Fruit fly (Drosophila melanogaster) whole organism, wandering third instar larva: ENCODE results near the gene CG31752.

ENCODE experiments used
- CG32264 ChIP-seq: fragments of 200-800 bp; sonication (Bioruptor generic); optimal IDR thresholded peaks from 2 replicates; lab custom pipeline; 2016; ENCODE audit warnings: missing biosample characterization, missing genetic modification characterization
- CG9705 ChIP-seq: fragments of 200-800 bp; sonication (Bioruptor generic); optimal IDR thresholded peaks from 2 replicates; lab custom pipeline; 2018; ENCODE audit warnings: missing biosample characterization, mild to moderate bottlenecking, missing genetic modification characterization
- Dfd ChIP-seq: fragments of >200 bp; optimal IDR thresholded peaks from 2 replicates; lab custom pipeline; 2017; ENCODE audit warnings: missing biosample characterization, missing genetic modification characterization
- Dif ChIP-seq: fragments of 200-275, 200-300 bp; sonication (Bioruptor generic); optimal IDR thresholded peaks from 2 replicates; lab custom pipeline; 2018; ENCODE audit warnings: missing biosample characterization, missing genetic modification characterization; ENCODE audit not compliant: partially characterized antibody
- Hnf4 ChIP-seq: fragments of 200-800 bp; sonication (Bioruptor generic); optimal IDR thresholded peaks from 2 replicates; lab custom pipeline; 2016; ENCODE audit warnings: missing biosample characterization, mild to moderate bottlenecking, missing genetic modification characterization
- Hr78 ChIP-seq: fragments of >200 bp; optimal IDR thresholded peaks from 2 replicates; lab custom pipeline; 2017; ENCODE audit warnings: missing biosample characterization, missing genetic modification characterization
- Hr83 ChIP-seq: fragments of 200-300 bp; sonication (Bioruptor generic); optimal IDR thresholded peaks from 2 replicates; lab custom pipeline; 2016; ENCODE audit warnings: missing biosample characterization, mild to moderate bottlenecking, missing genetic modification characterization, moderate library complexity; ENCODE audit not compliant: poor library complexity, severe bottlenecking
- Jra ChIP-seq: sonication (Bioruptor generic); optimal IDR thresholded peaks from 2 replicates; lab custom pipeline; 2016; ENCODE audit warnings: missing biosample characterization, missing genetic modification characterization
- Mio ChIP-seq: sonication (Bioruptor generic); optimal IDR thresholded peaks from 2 replicates; lab custom pipeline; 2016; ENCODE audit warnings: missing biosample characterization, missing genetic modification characterization
- Myc ChIP-seq: fragments of >200 bp; optimal IDR thresholded peaks from 2 replicates; lab custom pipeline; 2017
- Rel ChIP-seq, 2 experiments: fragments of 200-800 bp; sonication (Bioruptor generic) in 1 of 2; optimal IDR thresholded peaks; 2 replicates in 1 of 2; 3 replicates in 1 of 2; lab custom pipeline; 2016 to 2019; ENCODE audit warnings: mild to moderate bottlenecking in 2 of 2, missing biosample characterization in 2 of 2, missing genetic modification characterization in 2 of 2, moderate library complexity in 1 of 2
- Sp1 ChIP-seq: fragments of 200-800 bp; sonication (Bioruptor generic); optimal IDR thresholded peaks from 3 replicates; lab custom pipeline; 2019; ENCODE audit warnings: missing biosample characterization, mild to moderate bottlenecking, missing genetic modification characterization, moderate library complexity
- Vsx2 ChIP-seq: fragments of 200-300, 225-300 bp; sonication (Bioruptor generic); optimal IDR thresholded peaks from 2 replicates; lab custom pipeline; 2018; ENCODE audit warnings: missing biosample characterization, missing genetic modification characterization; ENCODE audit not compliant: partially characterized antibody
- br ChIP-seq: fragments of 200-800 bp; sonication (Bioruptor generic); optimal IDR thresholded peaks from 2 replicates; lab custom pipeline; 2016; ENCODE audit warnings: missing biosample characterization, missing genetic modification characterization
- dl ChIP-seq, 2 experiments: fragments of 175-275, 200-275 bp in 1 of 2; fragments of 200-275 bp in 1 of 2; sonication (Bioruptor generic); optimal IDR thresholded peaks; lab custom pipeline; 2018; ENCODE audit warnings: mild to moderate bottlenecking in 2 of 2, missing biosample characterization in 2 of 2, missing genetic modification characterization in 2 of 2, moderate library complexity in 2 of 2; ENCODE audit not compliant: partially characterized antibody in 2 of 2, insufficient read depth in 1 of 2
- dmrt93B ChIP-seq: fragments of 200-800 bp; sonication (Bioruptor generic); optimal IDR thresholded peaks from 2 replicates; lab custom pipeline; 2018; ENCODE audit warnings: missing biosample characterization, mild to moderate bottlenecking, missing genetic modification characterization
- dsf ChIP-seq: sonication (Bioruptor generic); optimal IDR thresholded peaks from 2 replicates; lab custom pipeline; 2016; ENCODE audit warnings: missing biosample characterization, missing genetic modification characterization, borderline replicate concordance
- ey ChIP-seq: fragments of 200-800 bp; sonication (Bioruptor generic); optimal IDR thresholded peaks from 2 replicates; lab custom pipeline; 2016; ENCODE audit warnings: missing biosample characterization, missing genetic modification characterization
- foxo ChIP-seq, 2 experiments: fragments of 200-800 bp; sonication (Bioruptor generic); optimal IDR thresholded peaks; 2 replicates in 1 of 2; 3 replicates in 1 of 2; lab custom pipeline; 2016 to 2017; ENCODE audit warnings: missing biosample characterization in 2 of 2, missing genetic modification characterization in 2 of 2
- fru ChIP-seq: fragments of 200-800 bp; sonication (Bioruptor generic); optimal IDR thresholded peaks from 3 replicates; lab custom pipeline; 2016; ENCODE audit warnings: missing biosample characterization, mild to moderate bottlenecking, missing genetic modification characterization
- h ChIP-seq: fragments of 200-800 bp; sonication (Bioruptor generic); optimal IDR thresholded peaks from 3 replicates; lab custom pipeline; 2016; ENCODE audit warnings: missing biosample characterization, mild to moderate bottlenecking, missing genetic modification characterization
- jim ChIP-seq: fragments of 175-275, 200-325 bp; sonication (Bioruptor generic); optimal IDR thresholded peaks from 2 replicates; lab custom pipeline; 2016; ENCODE audit warnings: missing biosample characterization, mild to moderate bottlenecking, missing genetic modification characterization
- lola ChIP-seq: fragments of >200 bp; optimal IDR thresholded peaks from 2 replicates; lab custom pipeline; 2017; ENCODE audit warnings: missing biosample characterization, missing genetic modification characterization
- psq ChIP-seq: fragments of 200-800 bp; sonication (Bioruptor generic); optimal IDR thresholded peaks from 3 replicates; lab custom pipeline; 2017; ENCODE audit warnings: missing biosample characterization, mild to moderate bottlenecking, missing genetic modification characterization, moderate library complexity
- rgr ChIP-seq: fragments of 200-800 bp; sonication (Bioruptor generic); optimal IDR thresholded peaks from 3 replicates; lab custom pipeline; 2016; ENCODE audit warnings: missing biosample characterization, mild to moderate bottlenecking, missing genetic modification characterization
- sage ChIP-seq: fragments of 200-800 bp; sonication (Bioruptor generic); optimal IDR thresholded peaks from 2 replicates; lab custom pipeline; 2016; ENCODE audit warnings: missing biosample characterization, mild to moderate bottlenecking, missing genetic modification characterization
- tai ChIP-seq: sonication (Bioruptor generic); optimal IDR thresholded peaks from 2 replicates; lab custom pipeline; 2016; ENCODE audit warnings: missing biosample characterization, missing genetic modification characterization
- usp ChIP-seq: fragments of >200 bp; optimal IDR thresholded peaks from 2 replicates; lab custom pipeline; 2017; ENCODE audit warnings: missing biosample characterization, missing genetic modification characterization
- woc ChIP-seq: sonication (Bioruptor generic); optimal IDR thresholded peaks from 2 replicates; lab custom pipeline; 2016; ENCODE audit warnings: missing biosample characterization, mild to moderate bottlenecking, missing genetic modification characterization

CG31752 gene

DNA sequence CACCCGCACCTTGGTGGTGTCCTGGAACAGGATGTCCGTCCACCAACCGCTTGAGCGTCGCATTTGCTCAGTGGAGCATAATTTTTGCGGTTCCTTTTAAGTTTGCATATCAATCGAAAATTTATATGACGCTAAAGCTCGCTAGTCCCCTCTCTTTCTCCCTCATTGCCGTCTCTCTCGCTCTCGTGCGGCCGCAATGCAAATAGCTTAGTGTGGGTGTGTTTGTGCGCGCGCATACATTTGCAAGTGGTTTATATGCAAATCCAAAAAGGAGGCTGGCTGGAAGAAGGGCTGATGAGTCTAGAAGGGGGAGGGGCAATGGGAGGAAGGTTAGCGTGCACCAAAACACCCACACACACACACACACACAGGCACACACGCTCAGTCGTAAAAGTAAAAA is 45.8 kb upstream of the CG31752 start:
- TF ChIP-seq Hr83 (GFP tag; lab: Kevin White, UChicago) (no peak), Vsx2 (GFP tag; lab: Kevin White, UChicago) (no peak), fru (GFP tag; lab: Kevin White, UChicago) (no peak), jim (GFP tag; lab: Kevin White, UChicago) (no peak), CG32264 (no peak), dsf (no peak), Hr78 (no peak), tai (no peak), woc (GFP tag; lab: Kevin White, UChicago) (no peak), usp (no peak), Jra (GFP tag; lab: Kevin White, UChicago) (no peak), dmrt93B (no peak)
- TF ChIP-seq, all 38 proteins: peak for 0

DNA sequence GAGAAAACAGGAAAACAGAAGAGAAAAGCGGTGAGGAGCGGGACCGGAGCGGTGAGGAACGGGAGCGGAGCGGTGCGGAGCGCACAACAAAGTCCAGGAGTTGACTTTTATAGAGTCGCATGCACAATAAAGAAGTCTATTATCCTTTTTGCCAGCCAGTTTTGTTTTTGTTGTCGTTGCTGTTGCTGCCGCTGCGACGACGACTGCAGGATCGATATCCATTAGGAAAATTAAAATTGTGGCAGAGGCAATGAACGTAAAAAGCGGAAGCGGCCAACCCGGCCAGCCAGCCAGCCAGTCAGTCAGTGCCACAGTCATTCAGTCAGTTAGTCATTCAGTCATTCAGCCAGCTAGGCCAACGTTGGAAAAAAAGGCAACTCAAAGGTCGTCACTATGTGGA is 43.7 kb upstream of the CG31752 start:
- TF ChIP-seq Rel (GFP tag; optimal IDR thresholded peaks at IDR 0.05; lab: Kevin White, UChicago) (no peak), Rel (tag; optimal IDR thresholded peaks at IDR 0.05; lab: Kevin White, UChicago) (no peak), fru (GFP tag; lab: Kevin White, UChicago) (no peak), Hr83 (GFP tag; lab: Kevin White, UChicago) (no peak), Hr78 (no peak), lola (no peak), CG9705 (GFP tag; lab: Kevin White, UChicago) (no peak), jim (GFP tag; lab: Kevin White, UChicago) (no peak), Vsx2 (GFP tag; lab: Kevin White, UChicago) (no peak), sage (no peak)
- TF ChIP-seq, all 38 proteins: peak for 0

DNA sequence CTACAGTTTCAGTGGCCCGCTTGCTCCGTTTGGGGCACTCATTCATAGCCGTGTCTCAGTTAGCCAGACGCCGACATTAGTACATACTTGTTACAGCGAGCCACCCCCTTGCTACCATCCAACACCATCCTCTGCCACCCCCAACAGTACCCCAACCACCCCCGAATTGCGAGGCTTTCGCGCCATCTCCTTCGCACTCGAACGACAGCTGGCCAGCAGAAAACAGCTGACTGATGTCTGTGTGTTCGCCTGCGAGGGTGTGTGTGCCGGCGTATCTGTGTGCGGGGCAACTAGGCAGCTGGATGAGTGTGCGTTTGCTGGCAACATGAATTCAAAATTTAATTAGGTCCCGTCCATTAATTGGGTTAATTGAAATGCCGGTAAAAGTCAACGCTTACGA is 41.6 kb upstream of the CG31752 start:
- TF ChIP-seq h (GFP tag; lab: Kevin White, UChicago) (no peak), Mio (GFP tag; lab: Kevin White, UChicago) (no peak), dl (GFP tag; optimal IDR thresholded peaks at IDR 0.05; lab: Kevin White, UChicago; ENCODE audit: insufficient read depth in 1 of 2, partially characterized antibody in 2 of 2) (no peak), Myc (no peak), usp (no peak), CG9705 (GFP tag; lab: Kevin White, UChicago) (no peak)

DNA sequence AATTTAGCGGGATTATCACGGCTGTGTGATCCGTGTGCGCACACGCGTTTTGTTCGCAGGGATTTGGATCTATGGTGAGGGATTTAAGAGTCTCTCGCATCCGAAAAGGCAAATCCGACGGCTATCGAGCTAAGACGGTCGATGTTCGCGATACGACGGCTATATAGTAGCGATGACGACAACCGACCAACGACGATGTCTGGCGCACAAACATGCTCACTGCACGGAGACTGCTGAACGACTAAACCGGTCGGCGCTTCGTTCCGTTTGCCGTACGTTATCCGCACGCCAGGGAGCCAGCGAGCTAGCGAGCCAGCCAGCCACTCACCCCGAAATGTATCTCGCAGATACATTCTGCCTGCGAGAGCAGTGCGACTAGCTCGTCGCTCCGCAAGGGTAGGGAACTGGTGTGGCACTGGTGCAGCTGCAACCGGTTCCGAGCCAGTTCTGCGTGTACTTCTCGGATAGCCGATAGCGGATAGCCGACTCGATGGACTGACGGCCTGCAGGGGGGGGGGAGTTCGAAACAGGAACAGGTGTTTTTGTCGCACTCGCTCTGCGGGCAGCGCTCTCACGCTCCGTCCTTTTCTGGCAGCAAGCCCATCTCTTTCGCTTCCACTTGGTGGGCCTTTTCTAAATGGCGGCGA is 40.0 kb upstream of the CG31752 start, which contains the start of gene tup:
Gene tup, minus strand, starts transcription at position 248 of the 647 bp plus-strand sequence.
- TF ChIP-seq Rel (GFP tag; optimal IDR thresholded peaks at IDR 0.05; lab: Kevin White, UChicago) (no peak), Rel (tag; optimal IDR thresholded peaks at IDR 0.05; lab: Kevin White, UChicago) (peak; percentile 21), dmrt93B (no peak), rgr (peak; percentile 24), Hr83 (GFP tag; lab: Kevin White, UChicago) (peak; percentile 21), Jra (GFP tag; lab: Kevin White, UChicago) (no peak), sage (no peak), ey (no peak), foxo (GFP tag; optimal IDR thresholded peaks at IDR 0.05; lab: Kevin White, UChicago) (peak in 1 of 2 experiments; percentile 2), dl (GFP tag; optimal IDR thresholded peaks at IDR 0.05; lab: Kevin White, UChicago; ENCODE audit: insufficient read depth in 1 of 2, partially characterized antibody in 2 of 2) (peak; percentile 10 to 73), woc (GFP tag; lab: Kevin White, UChicago) (no peak), h (GFP tag; lab: Kevin White, UChicago) (peak; percentile 41), br (GFP tag; lab: Kevin White, UChicago) (peak; percentile 9), psq (GFP tag; lab: Kevin White, UChicago) (peak; percentile 12), Dif (peak; percentile 94), Vsx2 (GFP tag; lab: Kevin White, UChicago) (peak; percentile 91), Sp1 (peak; percentile 7), Mio (GFP tag; lab: Kevin White, UChicago) (no peak), Dfd (GFP tag; lab: Kevin White, UChicago) (no peak), Hnf4 (no peak)

DNA sequence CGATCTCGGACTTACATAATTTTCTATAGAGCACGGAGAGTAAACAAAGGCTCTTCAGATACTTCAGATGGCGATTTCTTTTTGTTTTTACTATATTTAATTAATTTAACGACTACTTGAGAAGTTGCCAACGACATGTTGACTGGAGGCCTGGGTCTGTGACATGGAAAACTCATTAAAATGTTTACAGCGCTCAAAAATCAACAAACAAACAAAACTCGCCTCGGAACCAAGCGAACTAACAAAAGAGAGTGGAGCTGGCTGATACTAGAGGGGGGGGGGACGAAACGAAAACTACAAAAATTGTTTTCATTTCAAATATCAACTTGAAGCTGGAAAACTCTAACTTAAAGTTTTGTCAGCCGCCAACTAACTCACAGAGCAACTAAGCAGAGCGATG is 37.3 kb upstream of the CG31752 start:
- no peak for TF ChIP-seq dsf
- no peak for TF ChIP-seq br (GFP tag; lab: Kevin White, UChicago)
- TF ChIP-seq ey: no peak
- no peak for TF ChIP-seq Sp1
- TF ChIP-seq sage: no peak
